In genomic region chr3L:2482941-2483541, dm6 we compare ENCODE assay signal across 2 fruit fly cellular contexts.
A peak's percentile ranks its signal among the peaks of the same experiment; 100 is the strongest.
TF ChIP-seq lines count a peak whose summit lies in the region.

No protein-coding gene starts in this region.

- no peak for TF ChIP-seq CTCF in whole organism, embryonic (GFP tag; optimal IDR thresholded peaks at IDR 0.05; lab: Kevin White, UChicago)

TF ChIP-seq in whole organism, adult, 20 proteins besides CTCF, POLR2A, EP300 and RAD21:
- TF ChIP-seq tj (GFP tag; optimal IDR thresholded peaks at IDR 0.05; lab: Kevin White, UChicago) (peak; percentile 81), Mnt (GFP tag; optimal IDR thresholded peaks at IDR 0.05; lab: Kevin White, UChicago) (no peak)
TF ChIP-seq in whole organism, adult: peak in this region for 1.

TF ChIP-seq in whole organism, embryonic, 481 proteins besides CTCF, POLR2A, EP300 and RAD21:
- TF ChIP-seq tll (GFP tag; optimal IDR thresholded peaks at IDR 0.05; lab: Kevin White, UChicago) (peak in 1 of 2 experiments; percentile 43), Blimp-1 (GFP tag; optimal IDR thresholded peaks at IDR 0.05; lab: Kevin White, UChicago) (no peak), kni (GFP tag; optimal IDR thresholded peaks at IDR 0.05; lab: Kevin White, UChicago) (no peak), twi (tag; optimal IDR thresholded peaks at IDR 0.05; lab: Kevin White, UChicago) (peak; percentile 6), CG10274 (GFP tag; optimal IDR thresholded peaks at IDR 0.05; lab: Kevin White, UChicago) (no peak), CG15479 (GFP tag; optimal IDR thresholded peaks at IDR 0.05; lab: Kevin White, UChicago) (peak; percentile 96), pho (GFP tag; optimal IDR thresholded peaks at IDR 0.05; lab: Kevin White, UChicago) (no peak), Scr (GFP tag; IDR thresholded peaks at IDR 0.05; lab: Robert Waterston, UW; ENCODE audit: partially characterized antibody) (no peak), Tbp (GFP tag; optimal IDR thresholded peaks at IDR 0.05; lab: Kevin White, UChicago) (no peak), zen (tag; optimal IDR thresholded peaks at IDR 0.05; lab: Kevin White, UChicago) (peak; percentile 87), unc-4 (GFP tag; IDR thresholded peaks at IDR 0.05; lab: Robert Waterston, UW; ENCODE audit: partially characterized antibody) (no peak), CG14965 (GFP tag; optimal IDR thresholded peaks at IDR 0.05; lab: Kevin White, UChicago; ENCODE audit: borderline replicate concordance) (no peak), Gsc (GFP tag; IDR thresholded peaks at IDR 0.05; lab: Robert Waterston, UW) (no peak)
